Comparison of ENCODE assay signal across 3 worm cellular contexts in genomic region chrV:2638545-2638944, ce11.
TF ChIP-seq lines count a peak whose summit lies in the region.

Gene W02H5.19, plus strand, starts transcription at chrV:2638890.

TF ChIP-seq in whole organism, L2 larva, 48 proteins besides CTCF, POLR2A, EP300 and RAD21 (continued from another document):
- peak; percentile 6 for TF ChIP-seq nhr-129 (tag; optimal IDR thresholded peaks at IDR 0.05; lab: Kevin White, UChicago)
- peak; percentile 61 for TF ChIP-seq nhr-21 (tag; optimal IDR thresholded peaks at IDR 0.05; lab: Kevin White, UChicago)
- TF ChIP-seq ztf-1 (GFP tag; conservative IDR thresholded peaks at IDR 0.05; lab: Robert Waterston, UW) = 0 out of 2 replicates have a peak, but pooled peaks have one; percentile 85
- peak; percentile 31 for TF ChIP-seq fos-1 (tag; optimal IDR thresholded peaks at IDR 0.05; lab: Kevin White, UChicago)
- peak; percentile 86 for TF ChIP-seq crh-2 (tag; optimal IDR thresholded peaks at IDR 0.05; lab: Kevin White, UChicago)
- TF ChIP-seq nhr-12 (tag; optimal IDR thresholded peaks at IDR 0.05; lab: Kevin White, UChicago) = no peak
- TF ChIP-seq nhr-25 (tag; optimal IDR thresholded peaks at IDR 0.05; lab: Kevin White, UChicago) = peak; percentile 68
- TF ChIP-seq sma-9 (GFP tag; optimal IDR thresholded peaks at IDR 0.05; lab: Kevin White, UChicago) = peak; percentile 96
- TF ChIP-seq sma-9 (tag; optimal IDR thresholded peaks at IDR 0.05; lab: Kevin White, UChicago) = no peak
- no peak for TF ChIP-seq nhr-77 (tag; optimal IDR thresholded peaks at IDR 0.05; lab: Kevin White, UChicago)

TF ChIP-seq in whole organism, L4 larva, 104 proteins besides CTCF, POLR2A, EP300 and RAD21 (continued from another document and continues in another):
- TF ChIP-seq F49E8.2 (tag; optimal IDR thresholded peaks at IDR 0.05; lab: Kevin White, UChicago; ENCODE audit: borderline replicate concordance) (peak; percentile 52), unc-39 (tag; optimal IDR thresholded peaks at IDR 0.05; lab: Kevin White, UChicago) (no peak), T26A8.4 (GFP tag; IDR thresholded peaks at IDR 0.05; lab: Robert Waterston, UW) (0 out of 2 replicates have a peak, but pooled peaks have one; percentile 30), nhr-10 (tag; optimal IDR thresholded peaks at IDR 0.05; lab: Kevin White, UChicago) (no peak), pha-4 (GFP tag; IDR thresholded peaks at IDR 0.05; lab: Robert Waterston, UW) (no peak), pha-4 (tag; optimal IDR thresholded peaks at IDR 0.05; lab: Kevin White, UChicago) (no peak), mep-1 (tag; optimal IDR thresholded peaks at IDR 0.05; lab: Kevin White, UChicago) (peak; percentile 67), lin-39 (tag; optimal IDR thresholded peaks at IDR 0.05; lab: Kevin White, UChicago) (no peak), D1046.2 (GFP tag; IDR thresholded peaks at IDR 0.05; lab: Robert Waterston, UW) (0 out of 2 replicates have a peak, but pooled peaks have one; percentile 25), zag-1 (tag; optimal IDR thresholded peaks at IDR 0.05; lab: Kevin White, UChicago) (no peak), spr-3 (GFP tag; optimal IDR thresholded peaks at IDR 0.05; lab: Kevin White, UChicago) (no peak), duxl-1 (tag; optimal IDR thresholded peaks at IDR 0.05; lab: Kevin White, UChicago; ENCODE audit: poor library complexity) (peak; percentile 90), daf-19 (GFP tag; conservative IDR thresholded peaks at IDR 0.05; lab: Robert Waterston, UW) (no peak), saeg-2 (GFP tag; IDR thresholded peaks at IDR 0.05; lab: Robert Waterston, UW) (no peak), mxl-3 (GFP tag; optimal IDR thresholded peaks at IDR 0.05; lab: Kevin White, UChicago) (peak; percentile 30), hlh-11 (tag; optimal IDR thresholded peaks at IDR 0.05; lab: Kevin White, UChicago) (peak; percentile 65), egl-27 (tag; optimal IDR thresholded peaks at IDR 0.05; lab: Kevin White, UChicago) (no peak), F26F4.8 (GFP tag; conservative IDR thresholded peaks at IDR 0.05; lab: Robert Waterston, UW) (no peak), nhr-76 (tag; optimal IDR thresholded peaks at IDR 0.05; lab: Kevin White, UChicago) (no peak), lin-1 (GFP tag; IDR thresholded peaks at IDR 0.05; lab: Robert Waterston, UW) (no peak), tra-1 (GFP tag; IDR thresholded peaks at IDR 0.05; lab: Robert Waterston, UW) (no peak), snpc-1.2 (GFP tag; IDR thresholded peaks at IDR 0.05; lab: Robert Waterston, UW) (no peak), unc-130 (GFP tag; optimal IDR thresholded peaks at IDR 0.05; lab: Kevin White, UChicago) (peak; percentile 65), zfp-2 (tag; optimal IDR thresholded peaks at IDR 0.05; lab: Kevin White, UChicago) (no peak), fos-1 (tag; optimal IDR thresholded peaks at IDR 0.05; lab: Kevin White, UChicago) (no peak), pqm-1 (tag; optimal IDR thresholded peaks at IDR 0.05; lab: Kevin White, UChicago) (no peak), skn-1 (tag; optimal IDR thresholded peaks at IDR 0.05; lab: Kevin White, UChicago) (no peak), F10B5.3 (tag; optimal IDR thresholded peaks at IDR 0.05; lab: Kevin White, UChicago) (peak; percentile 67), ces-1 (GFP tag; optimal IDR thresholded peaks at IDR 0.05; lab: Kevin White, UChicago) (no peak), Y5F2A.4 (GFP tag; optimal IDR thresholded peaks at IDR 0.05; lab: Kevin White, UChicago) (no peak), hmg-1.1 (GFP tag; IDR thresholded peaks at IDR 0.05; lab: Robert Waterston, UW) (no peak), ceh-44 (GFP tag; IDR thresholded peaks at IDR 0.05; lab: Robert Waterston, UW) (0 out of 2 replicates have a peak, but pooled peaks have one; percentile 22), nhr-25 (tag; optimal IDR thresholded peaks at IDR 0.05; lab: Kevin White, UChicago; ENCODE audit: borderline replicate concordance, insufficient read depth) (no peak), Y48G9A.11 (GFP tag; IDR thresholded peaks at IDR 0.05; lab: Robert Waterston, UW) (peak; percentile 61; the same call in 1 of the 2 replicates), nhr-42 (GFP tag; IDR thresholded peaks at IDR 0.05; lab: Robert Waterston, UW) (no peak), F37D6.2 (tag; optimal IDR thresholded peaks at IDR 0.05; lab: Kevin White, UChicago) (peak; percentile 29), snpc-4 (tag; optimal IDR thresholded peaks at IDR 0.05; lab: Kevin White, UChicago) (no peak), ceh-82 (tag; optimal IDR thresholded peaks at IDR 0.05; lab: Kevin White, UChicago) (no peak), vab-7 (GFP tag; IDR thresholded peaks at IDR 0.05; lab: Robert Waterston, UW) (peak; percentile 35; the same call in 1 of the 2 replicates), aha-1 (tag; lab: Kevin White, UChicago) (peak; percentile 67), fkh-10 (GFP tag; optimal IDR thresholded peaks at IDR 0.05; lab: Kevin White, UChicago) (no peak), mdl-1 (tag; optimal IDR thresholded peaks at IDR 0.05; lab: Kevin White, UChicago) (no peak), nhr-237 (tag; optimal IDR thresholded peaks at IDR 0.05; lab: Kevin White, UChicago) (no peak), tag-97 (GFP tag; IDR thresholded peaks at IDR 0.05; lab: Robert Waterston, UW) (0 out of 2 replicates have a peak, but pooled peaks have one; percentile 56), gei-8 (GFP tag; optimal IDR thresholded peaks at IDR 0.05; lab: Kevin White, UChicago) (no peak), hlh-30 (tag; optimal IDR thresholded peaks at IDR 0.05; lab: Kevin White, UChicago; ENCODE audit: insufficient read depth) (peak; percentile 46), nhr-102 (tag; optimal IDR thresholded peaks at IDR 0.05; lab: Kevin White, UChicago) (peak; percentile 72), ztf-7 (tag; optimal IDR thresholded peaks at IDR 0.05; lab: Kevin White, UChicago) (peak; percentile 45), R02D3.7 (tag; optimal IDR thresholded peaks at IDR 0.05; lab: Kevin White, UChicago) (no peak), dmd-6 (GFP tag; IDR thresholded peaks at IDR 0.05; lab: Robert Waterston, UW) (peak; percentile 73), Y105C5A.15 (GFP tag; IDR thresholded peaks at IDR 0.05; lab: Robert Waterston, UW) (no peak), aly-2 (tag; optimal IDR thresholded peaks at IDR 0.05; lab: Kevin White, UChicago) (no peak), ztf-11 (tag; optimal IDR thresholded peaks at IDR 0.05; lab: Kevin White, UChicago) (no peak), dmd-8 (GFP tag; IDR thresholded peaks at IDR 0.05; lab: Robert Waterston, UW) (no peak), attf-4 (tag; optimal IDR thresholded peaks at IDR 0.05; lab: Kevin White, UChicago) (no peak), mes-2 (tag; optimal IDR thresholded peaks at IDR 0.05; lab: Kevin White, UChicago; ENCODE audit: poor library complexity, severe bottlenecking) (peak; percentile 100), ceh-28 (tag; optimal IDR thresholded peaks at IDR 0.05; lab: Kevin White, UChicago) (no peak), lin-29 (GFP tag; IDR thresholded peaks at IDR 0.05; lab: Robert Waterston, UW) (no peak), arid-1 (GFP tag; conservative IDR thresholded peaks at IDR 0.05; lab: Robert Waterston, UW) (0 out of 2 replicates have a peak, but pooled peaks have one; percentile 19), ceh-32 (tag; optimal IDR thresholded peaks at IDR 0.05; lab: Kevin White, UChicago; ENCODE audit: poor library complexity) (no peak), dve-1 (tag; optimal IDR thresholded peaks at IDR 0.05; lab: Kevin White, UChicago; ENCODE audit: insufficient read depth) (peak; percentile 72)

TF ChIP-seq in whole organism, late embryonic, 69 proteins besides CTCF, POLR2A, EP300 and RAD21 (continued from another document):
- TF ChIP-seq zip-5 (tag; optimal IDR thresholded peaks at IDR 0.05; lab: Kevin White, UChicago) (peak; percentile 84), C38D4.7 (GFP tag; optimal IDR thresholded peaks at IDR 0.05; lab: Kevin White, UChicago) (no peak), ceh-19 (GFP tag; optimal IDR thresholded peaks at IDR 0.05; lab: Kevin White, UChicago) (no peak), ztf-16 (tag; optimal IDR thresholded peaks at IDR 0.05; lab: Kevin White, UChicago) (no peak), K02D7.2 (tag; optimal IDR thresholded peaks at IDR 0.05; lab: Kevin White, UChicago) (no peak), eyg-1 (tag; optimal IDR thresholded peaks at IDR 0.05; lab: Kevin White, UChicago) (peak; percentile 58), dmd-4 (tag; optimal IDR thresholded peaks at IDR 0.05; lab: Kevin White, UChicago; ENCODE audit: borderline replicate concordance) (peak; percentile 20), nhr-11 (tag; optimal IDR thresholded peaks at IDR 0.05; lab: Kevin White, UChicago) (no peak), ceh-2 (tag; optimal IDR thresholded peaks at IDR 0.05; lab: Kevin White, UChicago) (peak; percentile 91), lim-6 (tag; optimal IDR thresholded peaks at IDR 0.05; lab: Kevin White, UChicago) (peak; percentile 80), sox-4 (tag; optimal IDR thresholded peaks at IDR 0.05; lab: Kevin White, UChicago) (no peak), madf-2 (tag; optimal IDR thresholded peaks at IDR 0.05; lab: Kevin White, UChicago) (no peak), tbx-7 (tag; optimal IDR thresholded peaks at IDR 0.05; lab: Kevin White, UChicago) (peak; percentile 88), ceh-31 (tag; optimal IDR thresholded peaks at IDR 0.05; lab: Kevin White, UChicago) (peak; percentile 97), elt-4 (tag; optimal IDR thresholded peaks at IDR 0.05; lab: Kevin White, UChicago) (no peak), ceh-14 (tag; optimal IDR thresholded peaks at IDR 0.05; lab: Kevin White, UChicago) (peak; percentile 67), hlh-6 (tag; optimal IDR thresholded peaks at IDR 0.05; lab: Kevin White, UChicago) (no peak), gmeb-2 (tag; optimal IDR thresholded peaks at IDR 0.05; lab: Kevin White, UChicago) (no peak), unc-55 (GFP tag; optimal IDR thresholded peaks at IDR 0.05; lab: Kevin White, UChicago) (no peak), T23F11.4 (GFP tag; optimal IDR thresholded peaks at IDR 0.05; lab: Kevin White, UChicago) (no peak), hlh-15 (tag; optimal IDR thresholded peaks at IDR 0.05; lab: Kevin White, UChicago) (no peak), mec-3 (tag; optimal IDR thresholded peaks at IDR 0.05; lab: Kevin White, UChicago; ENCODE audit: borderline replicate concordance) (peak; percentile 86), pqm-1 (tag; optimal IDR thresholded peaks at IDR 0.05; lab: Kevin White, UChicago) (no peak), pat-9 (tag; optimal IDR thresholded peaks at IDR 0.05; lab: Kevin White, UChicago) (no peak), pag-3 (tag; optimal IDR thresholded peaks at IDR 0.05; lab: Kevin White, UChicago; ENCODE audit: borderline replicate concordance) (no peak), ahr-1 (tag; optimal IDR thresholded peaks at IDR 0.05; lab: Kevin White, UChicago) (peak; percentile 41), odd-2 (tag; optimal IDR thresholded peaks at IDR 0.05; lab: Kevin White, UChicago) (no peak), ceh-18 (tag; optimal IDR thresholded peaks at IDR 0.05; lab: Kevin White, UChicago) (peak; percentile 40), pax-1 (tag; optimal IDR thresholded peaks at IDR 0.05; lab: Kevin White, UChicago) (no peak), ama-1 (optimal IDR thresholded peaks at IDR 0.05; lab: Kevin White, UChicago) (no peak), K09A11.1 (tag; optimal IDR thresholded peaks at IDR 0.05; lab: Kevin White, UChicago; ENCODE audit: insufficient read depth) (no peak), pha-2 (tag; optimal IDR thresholded peaks at IDR 0.05; lab: Kevin White, UChicago) (peak; percentile 16), pha-4 (tag; optimal IDR thresholded peaks at IDR 0.05; lab: Kevin White, UChicago) (no peak), ceh-24 (tag; optimal IDR thresholded peaks at IDR 0.05; lab: Kevin White, UChicago) (no peak), elt-2 (tag; optimal IDR thresholded peaks at IDR 0.05; lab: Kevin White, UChicago) (peak; percentile 67), rnt-1 (tag; optimal IDR thresholded peaks at IDR 0.05; lab: Kevin White, UChicago) (peak; percentile 84), ceh-48 (tag; optimal IDR thresholded peaks at IDR 0.05; lab: Kevin White, UChicago) (no peak), ttx-3 (tag; optimal IDR thresholded peaks at IDR 0.05; lab: Kevin White, UChicago) (peak; percentile 4), C08G9.2 (tag; optimal IDR thresholded peaks at IDR 0.05; lab: Kevin White, UChicago) (peak; percentile 96), F13H6.1 (tag; optimal IDR thresholded peaks at IDR 0.05; lab: Kevin White, UChicago) (peak; percentile 54), ceh-6 (GFP tag; optimal IDR thresholded peaks at IDR 0.05; lab: Kevin White, UChicago) (no peak), unc-42 (tag; optimal IDR thresholded peaks at IDR 0.05; lab: Kevin White, UChicago) (peak; percentile 46), sdc-2 (tag; optimal IDR thresholded peaks at IDR 0.05; lab: Kevin White, UChicago) (peak; percentile 13)
